Fruit fly (Drosophila melanogaster) whole organism, embryonic: Measurements from ENCODE around the gene Desat2.

Experiments used
- ATbp ChIP-seq: fragments of 200-800 bp; sonication (Bioruptor generic); optimal IDR thresholded peaks from 2 replicates; lab custom pipeline; 2017; ENCODE audit warnings: missing biosample characterization, mild to moderate bottlenecking, missing genetic modification characterization, missing genetic modification reagents
- Adf1 ChIP-seq: fragments of 200-800 bp; sonication (Bioruptor generic); IDR thresholded peaks from 2 replicates; pipeline ENCODE4 v1.3.6; 2022; ENCODE audit warnings: missing biosample characterization, missing genetic modification characterization
- CG1024 ChIP-seq: fragments of 200-800 bp; sonication (Bioruptor generic); IDR thresholded peaks from 2 replicates; pipeline ENCODE4 v1.3.6; 2022; ENCODE audit warnings: missing biosample characterization, missing genetic modification characterization
- CG11456 ChIP-seq: fragments of 200-800 bp; sonication (Bioruptor generic); IDR thresholded peaks from 3 replicates; pipeline ENCODE4 v1.3.6; 2022; ENCODE audit warnings: missing biosample characterization, missing genetic modification characterization
- CG1233 ChIP-seq: fragments of 200-800 bp; sonication (Bioruptor generic); optimal IDR thresholded peaks from 4 replicates; lab custom pipeline; 2018; ENCODE audit warnings: missing biosample characterization, mild to moderate bottlenecking, missing genetic modification characterization
- CG12942 ChIP-seq: fragments of 200-800 bp; sonication (Bioruptor generic); optimal IDR thresholded peaks from 3 replicates; lab custom pipeline; 2016; ENCODE audit warnings: missing biosample characterization, missing genetic modification characterization
- CG1602 ChIP-seq: fragments of 200-800 bp; sonication (Bioruptor generic); optimal IDR thresholded peaks from 3 replicates; lab custom pipeline; 2016; ENCODE audit warnings: missing biosample characterization, missing genetic modification characterization
- CG16863 ChIP-seq: fragments of 200-800 bp; sonication (Bioruptor generic); optimal IDR thresholded peaks from 3 replicates; lab custom pipeline; 2016; ENCODE audit warnings: missing biosample characterization, missing genetic modification characterization
- CG1832 ChIP-seq: fragments of 200-800 bp; sonication (Bioruptor generic); optimal IDR thresholded peaks from 2 replicates; lab custom pipeline; 2017; ENCODE audit warnings: missing biosample characterization, mild to moderate bottlenecking, missing genetic modification characterization, inconsistent platforms
- CG2199 ChIP-seq: fragments of 200-800 bp; sonication (Bioruptor generic); IDR thresholded peaks from 3 replicates; pipeline ENCODE4 v1.3.6; 2022; ENCODE audit warnings: missing biosample characterization, missing genetic modification characterization
- CG2202 ChIP-seq: fragments of 200-800 bp; sonication (Bioruptor generic); optimal IDR thresholded peaks from 2 replicates; lab custom pipeline; 2018; ENCODE audit warnings: missing biosample characterization, mild to moderate bottlenecking, missing genetic modification characterization
- CG3065 ChIP-seq: fragments of 200-800 bp; sonication (Bioruptor generic); optimal IDR thresholded peaks from 2 replicates; lab custom pipeline; 2016; ENCODE audit warnings: missing biosample characterization, missing genetic modification characterization
- CG31224 ChIP-seq: fragments of 200-800 bp; sonication (Bioruptor generic); IDR thresholded peaks from 2 replicates; pipeline ENCODE4 v1.3.6; 2022; ENCODE audit warnings: missing biosample characterization, missing genetic modification characterization
- CG3163 ChIP-seq: fragments of 200-800 bp; sonication (Bioruptor generic); optimal IDR thresholded peaks from 3 replicates; lab custom pipeline; 2016; ENCODE audit warnings: missing biosample characterization, missing genetic modification characterization
- CG4282 ChIP-seq: fragments of 200-800 bp; sonication (Bioruptor generic); optimal IDR thresholded peaks from 2 replicates; lab custom pipeline; 2016; ENCODE audit warnings: missing biosample characterization, missing genetic modification characterization
- CG4360 ChIP-seq: fragments of 200-800 bp; sonication (Bioruptor generic); IDR thresholded peaks from 2 replicates; pipeline ENCODE4 v1.3.6; 2022; ENCODE audit warnings: missing biosample characterization, missing genetic modification characterization
- CG6175 ChIP-seq: fragments of 200-800 bp; sonication (Bioruptor generic); IDR thresholded peaks from 3 replicates; pipeline ENCODE4 v1.3.6; 2022; ENCODE audit warnings: missing biosample characterization, missing genetic modification characterization
- CG7987 ChIP-seq: fragments of 200-800 bp; sonication (Bioruptor generic); optimal IDR thresholded peaks from 2 replicates; lab custom pipeline; 2018; ENCODE audit warnings: missing biosample characterization, mild to moderate bottlenecking, missing genetic modification characterization, moderate library complexity
- CG8281 ChIP-seq: fragments of 200-800 bp; sonication (Bioruptor generic); optimal IDR thresholded peaks from 2 replicates; lab custom pipeline; 2018; ENCODE audit warnings: missing biosample characterization, mild to moderate bottlenecking, missing genetic modification characterization, moderate library complexity
- CG8478 ChIP-seq: fragments of >200 bp; optimal IDR thresholded peaks from 2 replicates; lab custom pipeline; 2018
- CG8924 ChIP-seq: fragments of 200-800 bp; optimal IDR thresholded peaks from 3 replicates; lab custom pipeline; 2019; ENCODE audit warnings: missing biosample characterization, mild to moderate bottlenecking, missing genetic modification characterization, moderate library complexity
- CG9215 ChIP-seq: fragments of 200-800 bp; sonication (Bioruptor generic); IDR thresholded peaks from 2 replicates; pipeline ENCODE4 v1.3.6; 2022; ENCODE audit warnings: missing biosample characterization, missing genetic modification characterization
- CG9437 ChIP-seq: fragments of 200-800 bp; sonication (Bioruptor generic); optimal IDR thresholded peaks from 2 replicates; lab custom pipeline; 2018; ENCODE audit warnings: missing biosample characterization, mild to moderate bottlenecking, missing genetic modification characterization
- Deaf1 ChIP-seq: fragments of 200-800 bp; optimal IDR thresholded peaks from 3 replicates; lab custom pipeline; 2019; ENCODE audit warnings: missing biosample characterization, mild to moderate bottlenecking, missing genetic modification characterization, moderate library complexity
- Hsf ChIP-seq: fragments of 200-800 bp; sonication (Bioruptor generic); optimal IDR thresholded peaks from 3 replicates; lab custom pipeline; 2016; ENCODE audit warnings: missing biosample characterization, missing genetic modification characterization
- Med ChIP-seq: fragments of 200-800 bp; sonication (Bioruptor generic); peaks from one replicate; lab custom pipeline; 2016; ENCODE audit warnings: missing biosample characterization, missing genetic modification characterization, mild to moderate bottlenecking, inconsistent platforms, moderate library complexity
- Meics ChIP-seq: fragments of 200-800 bp; sonication (Bioruptor generic); optimal IDR thresholded peaks from 2 replicates; lab custom pipeline; 2017; ENCODE audit warnings: missing biosample characterization, mild to moderate bottlenecking, missing genetic modification characterization
- NC2β ChIP-seq: fragments of 200-800 bp; sonication (Bioruptor generic); optimal IDR thresholded peaks from 2 replicates; lab custom pipeline; 2016; ENCODE audit warnings: missing biosample characterization, missing genetic modification characterization
- Rfx ChIP-seq: fragments of 200-800 bp; sonication (Bioruptor generic); IDR thresholded peaks from 2 replicates; pipeline ENCODE4 v1.3.6; 2022; ENCODE audit warnings: missing biosample characterization, missing genetic modification characterization
- Rx ChIP-seq: fragments of 200-800 bp; sonication (Bioruptor generic); IDR thresholded peaks from 2 replicates; pipeline ENCODE4 v1.3.6; 2022; ENCODE audit warnings: missing biosample characterization, missing genetic modification characterization
- Side ChIP-seq: fragments of 200-800 bp; sonication (Bioruptor generic); optimal IDR thresholded peaks from 2 replicates; lab custom pipeline; 2016; ENCODE audit warnings: missing biosample characterization, missing genetic modification characterization
- Trl ChIP-seq, 3 experiments: fragments of >200 bp in 2 of 3; fragments of 200-800 bp in 1 of 3; sonication (Bioruptor generic) in 1 of 3; optimal IDR thresholded peaks; 2 replicates in 1 of 3; 3 replicates in 2 of 3; lab custom pipeline; 2016 to 2017; ENCODE audit warnings: missing biosample characterization in 1 of 3, missing genetic modification characterization in 1 of 3
- al ChIP-seq: fragments of 200-800 bp; sonication (Bioruptor generic); IDR thresholded peaks from 2 replicates; pipeline ENCODE4 v1.3.6; 2022; ENCODE audit warnings: missing biosample characterization, missing genetic modification characterization
- cad ChIP-seq: fragments of >200 bp; optimal IDR thresholded peaks from 2 replicates; lab custom pipeline; 2017; ENCODE audit warnings: missing biosample characterization, missing genetic modification characterization
- corto ChIP-seq: fragments of 200-800 bp; sonication (Bioruptor generic); optimal IDR thresholded peaks from 2 replicates; lab custom pipeline; 2016; ENCODE audit warnings: missing biosample characterization, mild to moderate bottlenecking, missing genetic modification characterization, moderate library complexity
- dmrt11E ChIP-seq: fragments of 200-800 bp; sonication (Bioruptor generic); optimal IDR thresholded peaks from 3 replicates; lab custom pipeline; 2018; ENCODE audit warnings: missing biosample characterization, mild to moderate bottlenecking, missing genetic modification characterization, moderate library complexity
- en ChIP-seq: fragments of 200-800 bp; sonication (Bioruptor generic); optimal IDR thresholded peaks from 2 replicates; lab custom pipeline; 2016; ENCODE audit warnings: missing biosample characterization, missing genetic modification characterization
- gcm ChIP-seq: fragments of 200-800 bp; sonication (Bioruptor generic); optimal IDR thresholded peaks from 2 replicates; lab custom pipeline; 2019; ENCODE audit warnings: missing biosample characterization, mild to moderate bottlenecking, missing genetic modification characterization, moderate library complexity
- grn ChIP-seq: fragments of 200-800 bp; sonication (Bioruptor generic); optimal IDR thresholded peaks from 3 replicates; lab custom pipeline; 2017; ENCODE audit warnings: missing biosample characterization, missing genetic modification characterization
- gsb-n ChIP-seq: fragments of 200-800 bp; sonication (Bioruptor generic); optimal IDR thresholded peaks from 3 replicates; lab custom pipeline; 2018; ENCODE audit warnings: missing biosample characterization, mild to moderate bottlenecking, missing genetic modification characterization
- ham ChIP-seq: fragments of 200-800 bp; sonication (Bioruptor generic); IDR thresholded peaks from 2 replicates; pipeline ENCODE4 v1.3.6; 2022; ENCODE audit warnings: missing biosample characterization, missing genetic modification characterization
- jigr1 ChIP-seq: fragments of 200-800 bp; sonication (Bioruptor generic); IDR thresholded peaks from 3 replicates; pipeline ENCODE4 v1.3.6; 2022; ENCODE audit warnings: missing biosample characterization, missing genetic modification characterization
- nerfin-1 ChIP-seq: fragments of 200-800 bp; sonication (Bioruptor generic); optimal IDR thresholded peaks from 3 replicates; lab custom pipeline; 2019; ENCODE audit warnings: missing biosample characterization, mild to moderate bottlenecking, missing genetic modification characterization, moderate library complexity
- schlank ChIP-seq: fragments of 200-800 bp; sonication (Bioruptor generic); optimal IDR thresholded peaks from 2 replicates; lab custom pipeline; 2018; ENCODE audit warnings: missing biosample characterization, mild to moderate bottlenecking, missing genetic modification characterization
- scrt ChIP-seq: fragments of 200-800 bp; sonication (Bioruptor generic); optimal IDR thresholded peaks from 2 replicates; lab custom pipeline; 2018; ENCODE audit warnings: missing biosample characterization, mild to moderate bottlenecking, missing genetic modification characterization, moderate library complexity
- sens ChIP-seq: fragments of 200-800 bp; sonication (Bioruptor generic); peaks from one replicate; lab custom pipeline; 2016; ENCODE audit warnings: missing biosample characterization, missing genetic modification characterization
- sna ChIP-seq: fragments of 200-800 bp; sonication (Bioruptor generic); IDR thresholded peaks from 2 replicates; pipeline ENCODE4 v1.3.6; 2022; ENCODE audit warnings: missing biosample characterization, missing genetic modification characterization; ENCODE audit not compliant: partially characterized antibody
- sob ChIP-seq: fragments of 200-800 bp; sonication (Bioruptor generic); IDR thresholded peaks from 2 replicates; pipeline ENCODE4 v1.3.6; 2022; ENCODE audit warnings: missing biosample characterization, missing genetic modification characterization
- sqz ChIP-seq: fragments of 200-800 bp; sonication (Bioruptor generic); optimal IDR thresholded peaks from 3 replicates; lab custom pipeline; 2018; ENCODE audit warnings: missing biosample characterization, mild to moderate bottlenecking, missing genetic modification characterization
- sr ChIP-seq: fragments of 200-800 bp; sonication (Bioruptor generic); IDR thresholded peaks from 3 replicates; pipeline ENCODE4 v1.3.6; 2022; ENCODE audit warnings: missing biosample characterization, missing genetic modification characterization
- tup ChIP-seq: fragments of 200-800 bp; sonication (Bioruptor generic); optimal IDR thresholded peaks from 2 replicates; lab custom pipeline; 2016; ENCODE audit warnings: missing biosample characterization, mild to moderate bottlenecking, missing genetic modification characterization, moderate library complexity

The Desat2 gene

dm6 chr3R:12448889-12449314, 12.9 kb downstream of the Desat2 start, which contains the start of gene CG18549 (continued):
- TF ChIP-seq sna (GFP tag; lab: Robert Waterston, UW): peak; percentile 85
- peak; percentile 93 for TF ChIP-seq Deaf1
- TF ChIP-seq al: peak; percentile 99
- peak; percentile 99 for TF ChIP-seq CG16863 (GFP tag; lab: Kevin White, UChicago)
- peak; percentile 99 for TF ChIP-seq CG9215 (GFP tag; lab: Robert Waterston, UW)
- TF ChIP-seq sqz (GFP tag; lab: Kevin White, UChicago): peak; percentile 100
- peak; percentile 95 for TF ChIP-seq CG4360
- TF ChIP-seq Adf1 (GFP tag; lab: Robert Waterston, UW): peak; percentile 93
- peak; percentile 100 for TF ChIP-seq corto
- no peak for TF ChIP-seq cad (GFP tag; lab: Kevin White, UChicago)
- peak; percentile 100 for TF ChIP-seq CG1602 (GFP tag; lab: Kevin White, UChicago)
- peak; percentile 99 for TF ChIP-seq Rx (GFP tag; lab: Robert Waterston, UW)
- TF ChIP-seq CG1024: peak; percentile 98
- TF ChIP-seq grn (GFP tag; lab: Kevin White, UChicago): peak; percentile 97
- peak; percentile 98 for TF ChIP-seq CG31224 (GFP tag; lab: Robert Waterston, UW)
- TF ChIP-seq CG1233 (GFP tag; lab: Kevin White, UChicago): peak; percentile 100
- TF ChIP-seq CG3065 (GFP tag; lab: Kevin White, UChicago): peak; percentile 99
- peak; percentile 92 for TF ChIP-seq CG3163 (GFP tag; lab: Kevin White, UChicago)
- TF ChIP-seq CG12942 (GFP tag; lab: Kevin White, UChicago): peak; percentile 99
- peak; percentile 98 for TF ChIP-seq ham (GFP tag; lab: Robert Waterston, UW)
- TF ChIP-seq tup (GFP tag; lab: Kevin White, UChicago): peak; percentile 99
- TF ChIP-seq CG8924 (tag; lab: Kevin White, UChicago): peak; percentile 100
- TF ChIP-seq CG4282 (GFP tag; lab: Kevin White, UChicago): peak; percentile 96
- peak; percentile 100 for TF ChIP-seq Hsf
- TF ChIP-seq scrt (GFP tag; lab: Kevin White, UChicago): peak; percentile 99
- peak; percentile 97 for TF ChIP-seq CG9437 (GFP tag; lab: Kevin White, UChicago)
- peak; percentile 100 for TF ChIP-seq dmrt11E (tag; lab: Kevin White, UChicago)
- peak; percentile 100 for TF ChIP-seq Meics
- TF ChIP-seq schlank (tag; lab: Kevin White, UChicago): peak; percentile 99
- peak; percentile 99 for TF ChIP-seq Side

- peak; percentile 19 for TF ChIP-seq CG8478
- no peak for TF ChIP-seq CG2202 (tag; lab: Kevin White, UChicago)
- peak; percentile 12; the same call in 1 of the 2 replicates for TF ChIP-seq Rfx (GFP tag; lab: Robert Waterston, UW)
- 0 out of 3 replicates have a peak, but pooled peaks have one; percentile 31 for TF ChIP-seq CG6175 (GFP tag; lab: Robert Waterston, UW)
- TF ChIP-seq jigr1 (GFP tag; lab: Robert Waterston, UW): no peak
- TF ChIP-seq CG11456 (GFP tag; lab: Robert Waterston, UW): 0 out of 3 replicates have a peak, but pooled peaks have one; percentile 3
- TF ChIP-seq NC2β (GFP tag; lab: Kevin White, UChicago): no peak
- TF ChIP-seq Trl (optimal IDR thresholded peaks at IDR 0.05; lab: Kevin White, UChicago): peak; percentile 35 to 58
- no peak for TF ChIP-seq Trl (GFP tag; optimal IDR thresholded peaks at IDR 0.05; lab: Kevin White, UChicago)
- no peak for TF ChIP-seq gcm (GFP tag; lab: Kevin White, UChicago)
- peak; percentile 1 for TF ChIP-seq CG8281 (tag; lab: Kevin White, UChicago)
- 0 out of 2 replicates have a peak, but pooled peaks have one; percentile 21 for TF ChIP-seq sob (GFP tag; lab: Robert Waterston, UW)
- TF ChIP-seq nerfin-1 (tag; lab: Kevin White, UChicago): peak; percentile 78
- no peak for TF ChIP-seq en (GFP tag; lab: Kevin White, UChicago)
- peak; percentile 20 for TF ChIP-seq ATbp (GFP tag; lab: Kevin White, UChicago)
- TF ChIP-seq CG1832 (GFP tag; lab: Kevin White, UChicago): peak; percentile 15
- no peak for TF ChIP-seq gsb-n (tag; lab: Kevin White, UChicago)
- peak; percentile 56 for TF ChIP-seq sens
- peak; percentile 76; the same call in 2 of the 3 replicates for TF ChIP-seq sr (GFP tag; lab: Robert Waterston, UW)
- no peak for TF ChIP-seq CG7987 (GFP tag; lab: Kevin White, UChicago)
- peak; percentile 75 for TF ChIP-seq Med (GFP tag; lab: Kevin White, UChicago)
- 0 out of 3 replicates have a peak, but pooled peaks have one; percentile 32 for TF ChIP-seq CG2199 (GFP tag; lab: Robert Waterston, UW)
These were observed 13.7 kb downstream of the Desat2 start for dm6 chr3R:12449617-12450242.
